Fruit fly (Drosophila melanogaster): Measurements from ENCODE around the gene X11L.

- TF ChIP-seq CG15710 (tag; optimal IDR thresholded peaks at IDR 0.05) (peak; percentile 81), EcR (GFP tag; optimal IDR thresholded peaks at IDR 0.05) (peak; percentile 41), rn (GFP tag; IDR thresholded peaks at IDR 0.05) (no peak), fd96Ca (GFP tag; IDR thresholded peaks at IDR 0.05) (peak; percentile 42; the same call in 1 of the 3 replicates), CG9948 (tag; optimal IDR thresholded peaks at IDR 0.05) (peak; percentile 78), CG14655 (GFP tag; optimal IDR thresholded peaks at IDR 0.05) (peak; percentile 85), CG17806 (tag; optimal IDR thresholded peaks at IDR 0.05) (peak; percentile 71), Pif1B (GFP tag; optimal IDR thresholded peaks at IDR 0.05) (peak; percentile 67), CG32121 (GFP tag; IDR thresholded peaks at IDR 0.05) (no peak), Snoo (tag; optimal IDR thresholded peaks at IDR 0.05) (no peak)
Observed at dm6 chrX:17558708-17559107, 40.7 kb upstream of the X11L start.
